Worm (Caenorhabditis elegans): Measurements from ENCODE around the gene mdt-30.

Gene mdt-30

DNA sequence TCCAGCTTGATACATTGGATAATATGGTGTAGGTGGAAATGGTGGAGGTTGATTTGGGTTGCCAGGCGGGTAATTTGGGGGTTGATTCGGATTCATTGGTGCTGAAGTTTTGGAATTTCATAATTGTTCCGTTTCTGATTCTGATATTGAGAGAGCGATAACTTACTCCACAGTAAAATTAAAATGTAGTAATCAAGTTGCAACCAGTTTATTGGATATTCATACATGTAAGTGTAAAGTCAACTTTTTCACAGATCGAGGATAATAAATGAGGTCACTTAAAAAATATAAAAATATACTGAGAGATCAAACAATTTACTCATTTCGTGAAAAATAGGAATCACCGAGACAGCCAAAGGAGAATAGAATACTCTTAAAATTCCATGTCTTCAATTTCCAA, at the start of gene mdt-30:
Gene mdt-30, minus strand, starts transcription at position 101 of the 400 bp plus-strand sequence.
- TF ChIP-seq hlh-4 (tag; optimal IDR thresholded peaks at IDR 0.05) = no peak
- TF ChIP-seq mef-2 (tag; optimal IDR thresholded peaks at IDR 0.05) = no peak
- no peak for TF ChIP-seq dpl-1 (GFP tag; optimal IDR thresholded peaks at IDR 0.05)
- TF ChIP-seq elt-3 (tag; optimal IDR thresholded peaks at IDR 0.05) = no peak
- no peak for TF ChIP-seq efl-3 (GFP tag; optimal IDR thresholded peaks at IDR 0.05)
- no peak for TF ChIP-seq tlp-1 (tag; optimal IDR thresholded peaks at IDR 0.05)
- TF ChIP-seq rnt-1 (tag; optimal IDR thresholded peaks at IDR 0.05) = no peak
- no peak for TF ChIP-seq swsn-7 (tag; optimal IDR thresholded peaks at IDR 0.05)
- no peak for TF ChIP-seq ets-5 (GFP tag; IDR thresholded peaks at IDR 0.05)
- no peak for TF ChIP-seq aha-1 (tag; optimal IDR thresholded peaks at IDR 0.05)
- TF ChIP-seq elt-2 (tag; optimal IDR thresholded peaks at IDR 0.05) = no peak
- TF ChIP-seq vab-15 (tag; optimal IDR thresholded peaks at IDR 0.05) = no peak
- TF ChIP-seq lin-15B (tag; optimal IDR thresholded peaks at IDR 0.05) = no peak
- TF ChIP-seq nhr-77 (tag; optimal IDR thresholded peaks at IDR 0.05) = no peak
- no peak for TF ChIP-seq unc-30 (tag; optimal IDR thresholded peaks at IDR 0.05)
- TF ChIP-seq pax-3 (tag; optimal IDR thresholded peaks at IDR 0.05) = no peak
- TF ChIP-seq ces-1 (GFP tag; optimal IDR thresholded peaks at IDR 0.05) = no peak

DNA sequence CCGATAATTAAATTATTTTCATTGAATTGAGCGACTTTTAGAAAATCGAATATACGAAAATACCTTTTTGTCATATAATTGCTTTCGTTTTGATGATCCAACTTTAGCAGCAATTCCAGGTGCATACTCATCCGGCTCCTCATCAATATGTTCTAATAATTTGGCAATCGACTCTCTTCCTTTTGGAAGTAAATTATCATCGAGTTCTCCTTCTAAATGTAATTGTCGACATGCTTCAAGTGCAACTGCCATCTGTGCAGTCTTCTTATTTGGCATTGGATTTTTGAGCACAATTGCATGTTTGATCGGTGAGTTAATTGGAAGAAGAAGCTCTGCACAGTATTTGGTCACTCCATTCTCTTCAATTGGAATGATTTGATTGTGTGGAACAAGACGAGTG, 49.3 kb upstream of the mdt-30 start:
- no peak for TF ChIP-seq nhr-71 (tag; optimal IDR thresholded peaks at IDR 0.05)
- TF ChIP-seq sptf-1 (tag; optimal IDR thresholded peaks at IDR 0.05) = no peak
- TF ChIP-seq ama-1 (optimal IDR thresholded peaks at IDR 0.05) = no peak
- TF ChIP-seq unc-30 (tag; optimal IDR thresholded peaks at IDR 0.05) = no peak
- TF ChIP-seq alr-1 (tag; optimal IDR thresholded peaks at IDR 0.05; ENCODE audit: borderline replicate concordance) = no peak
- TF ChIP-seq unc-86 (tag; optimal IDR thresholded peaks at IDR 0.05) = no peak
- TF ChIP-seq sox-4 (tag; optimal IDR thresholded peaks at IDR 0.05) = no peak
- TF ChIP-seq nhr-84 (tag; optimal IDR thresholded peaks at IDR 0.05) = no peak
- TF ChIP-seq nhr-237 (tag; optimal IDR thresholded peaks at IDR 0.05) = no peak
- no peak for TF ChIP-seq ceh-90 (tag; optimal IDR thresholded peaks at IDR 0.05)
- TF ChIP-seq lin-15B (tag; optimal IDR thresholded peaks at IDR 0.05) = no peak
- TF ChIP-seq unc-130 (tag; optimal IDR thresholded peaks at IDR 0.05) = no peak
- TF ChIP-seq skn-1 (tag; optimal IDR thresholded peaks at IDR 0.05) = no peak
- no peak for TF ChIP-seq ets-5 (GFP tag; IDR thresholded peaks at IDR 0.05)

DNA sequence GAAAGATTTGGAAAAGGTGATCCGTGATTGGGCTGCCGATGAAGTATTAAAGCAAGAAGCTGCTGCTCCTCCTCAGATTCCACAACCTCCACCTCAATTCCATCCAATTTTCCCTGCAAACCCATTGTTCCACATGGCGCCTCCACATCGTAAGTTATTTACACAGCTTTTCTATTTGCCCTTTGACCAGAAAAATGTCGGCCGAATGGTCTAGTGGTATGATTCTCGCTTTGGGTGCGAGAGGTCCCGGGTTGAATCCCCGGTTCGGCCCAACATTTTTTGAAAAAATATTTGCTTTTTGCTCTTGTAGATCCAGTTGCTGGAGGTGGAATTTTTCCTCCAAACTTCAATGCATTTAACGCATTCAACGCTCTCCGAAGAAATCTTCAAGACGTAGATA, 41.4 kb upstream of the mdt-30 start:
- peak; percentile 36 for TF ChIP-seq rnt-1 (tag; optimal IDR thresholded peaks at IDR 0.05)
- 0 out of 2 replicates have a peak, but pooled peaks have one; percentile 11 for TF ChIP-seq nhr-19 (GFP tag; conservative IDR thresholded peaks at IDR 0.05)
- TF ChIP-seq ceh-88 (GFP tag; IDR thresholded peaks at IDR 0.05) = no peak
- peak in 1 of 2 experiments; percentile 12 for TF ChIP-seq lsy-2 (tag; optimal IDR thresholded peaks at IDR 0.05)
- TF ChIP-seq efl-1 (optimal IDR thresholded peaks at IDR 0.05) = peak in 1 of 2 experiments; percentile 15
- TF ChIP-seq efl-1 (GFP tag; optimal IDR thresholded peaks at IDR 0.05 in 1 of 2) = no peak
- peak; percentile 5 for TF ChIP-seq snpc-4 (tag; optimal IDR thresholded peaks at IDR 0.05)
- no peak for TF ChIP-seq dsc-1 (tag; optimal IDR thresholded peaks at IDR 0.05)

DNA sequence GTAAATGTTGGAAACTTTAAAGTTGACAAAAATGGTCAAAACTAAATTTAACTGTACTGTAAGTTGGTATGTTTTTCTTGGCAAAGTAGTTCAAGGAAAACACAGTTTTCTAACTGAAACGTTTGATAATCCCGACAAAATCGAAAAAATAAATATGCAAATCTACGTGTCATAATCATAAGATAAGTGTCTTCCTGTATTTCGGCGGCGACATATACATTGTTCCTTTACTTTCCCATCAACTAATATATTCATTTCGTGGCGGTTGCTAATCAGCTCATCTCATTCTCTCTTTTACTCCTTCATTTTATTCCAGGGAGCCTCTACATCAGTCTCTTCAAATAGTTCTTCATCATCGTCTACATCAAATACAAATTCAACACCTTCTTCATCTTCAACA, 40.0 kb upstream of the mdt-30 start:
- TF ChIP-seq aha-1 (tag; optimal IDR thresholded peaks at IDR 0.05) = no peak
- TF ChIP-seq vab-15 (tag; optimal IDR thresholded peaks at IDR 0.05) = no peak
- TF ChIP-seq hlh-17 (GFP tag; optimal IDR thresholded peaks at IDR 0.05; ENCODE audit: borderline replicate concordance) = no peak
- no peak for TF ChIP-seq nhr-47 (tag; optimal IDR thresholded peaks at IDR 0.05)
- TF ChIP-seq ets-5 (GFP tag; IDR thresholded peaks at IDR 0.05) = no peak
- TF ChIP-seq nhr-11 (tag; optimal IDR thresholded peaks at IDR 0.05) = no peak
- TF ChIP-seq ceh-8 (GFP tag; optimal IDR thresholded peaks at IDR 0.05) = no peak
- no peak for TF ChIP-seq nhr-85 (tag)
- no peak for TF ChIP-seq hpl-2 (GFP tag; optimal IDR thresholded peaks at IDR 0.05)
- no peak for TF ChIP-seq efl-1 (optimal IDR thresholded peaks at IDR 0.05)
- TF ChIP-seq efl-1 (GFP tag; optimal IDR thresholded peaks at IDR 0.05 in 1 of 2) = no peak
- TF ChIP-seq nhr-12 (tag; optimal IDR thresholded peaks at IDR 0.05) = no peak
- no peak for TF ChIP-seq snpc-4 (tag; optimal IDR thresholded peaks at IDR 0.05)
- no peak for TF ChIP-seq lin-15B (tag; optimal IDR thresholded peaks at IDR 0.05)
- no peak for TF ChIP-seq nhr-71 (tag; optimal IDR thresholded peaks at IDR 0.05)
- TF ChIP-seq unc-98 (GFP tag; IDR thresholded peaks at IDR 0.05) = no peak
- TF ChIP-seq unc-86 (tag; optimal IDR thresholded peaks at IDR 0.05) = no peak
- TF ChIP-seq mep-1 (tag; optimal IDR thresholded peaks at IDR 0.05) = no peak
- no peak for TF ChIP-seq nhr-237 (tag; optimal IDR thresholded peaks at IDR 0.05)
- TF ChIP-seq nhr-19 (GFP tag; conservative IDR thresholded peaks at IDR 0.05) = no peak
- TF ChIP-seq sox-4 (tag; optimal IDR thresholded peaks at IDR 0.05) = no peak

Data from whole organism, L1 larva.